Fruit fly (Drosophila melanogaster): Measurements from ENCODE around the gene CG43725.

The CG43725 gene

DNA sequence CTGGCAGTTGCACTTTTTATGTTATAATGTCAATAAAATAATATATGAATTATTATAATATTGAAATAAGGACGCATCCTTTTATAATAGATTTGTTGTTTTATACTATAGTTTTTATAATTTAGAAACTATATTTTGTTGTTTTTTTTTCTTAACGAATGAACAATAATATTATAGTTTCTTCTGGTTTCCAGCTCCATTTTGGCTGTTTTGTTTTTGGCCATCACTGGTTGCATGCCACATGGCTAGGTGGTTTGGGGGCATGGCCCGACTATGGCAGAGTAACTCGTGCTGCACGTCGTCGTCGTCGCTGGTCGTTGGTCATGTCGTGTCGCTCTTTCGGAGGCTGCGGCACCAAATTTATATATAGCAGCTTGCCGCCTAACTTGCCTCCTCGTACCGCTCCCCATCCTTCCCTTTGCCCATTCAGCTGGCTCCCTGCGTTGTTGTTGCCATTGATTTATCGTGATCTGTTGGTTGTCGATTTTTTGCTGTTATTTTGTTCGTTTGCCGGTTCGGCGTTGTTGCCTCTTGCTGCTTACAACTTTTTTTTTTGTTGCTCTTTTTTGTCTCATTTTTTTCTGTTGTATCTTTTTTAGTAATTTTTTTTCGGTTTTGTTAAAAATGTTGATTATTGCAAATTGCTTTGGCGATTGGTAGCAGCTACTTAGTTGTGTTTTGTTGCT is 42.9 kb upstream of the CG43725 start (continued):
- TF ChIP-seq CG6854 (GFP tag; optimal IDR thresholded peaks at IDR 0.05): no peak

DNA sequence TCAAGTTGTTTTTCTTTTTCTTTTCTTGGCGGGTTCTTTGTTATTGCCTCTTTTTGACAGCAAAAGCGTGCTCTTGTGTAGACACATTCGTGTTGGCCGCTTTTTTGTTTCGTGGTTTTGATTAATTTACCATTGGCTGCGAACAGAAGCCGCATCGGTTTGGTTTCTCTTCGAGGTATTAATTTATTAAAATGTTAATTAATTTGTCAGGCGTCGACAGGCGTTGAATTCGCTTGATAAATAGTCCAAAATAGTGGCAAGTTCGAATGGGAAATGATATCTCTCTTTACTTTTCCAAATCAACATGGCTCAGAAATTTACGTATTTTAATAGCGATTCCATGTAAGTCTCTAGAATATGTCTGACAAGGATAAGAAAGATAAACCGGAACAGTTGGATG is 40.8 kb upstream of the CG43725 start, which contains the start of gene CG18666:
CG18666 (plus strand) TSS at position 301 of the 400 bp plus-strand sequence.
- TF ChIP-seq Lpt (GFP tag; optimal IDR thresholded peaks at IDR 0.05): no peak
- no peak for TF ChIP-seq CG1621 (tag; optimal IDR thresholded peaks at IDR 0.05)
- no peak for TF ChIP-seq Sox15 (GFP tag; optimal IDR thresholded peaks at IDR 0.05)
- no peak for TF ChIP-seq CG8319 (GFP tag; optimal IDR thresholded peaks at IDR 0.05)
- no peak for TF ChIP-seq Ets21C (GFP tag; optimal IDR thresholded peaks at IDR 0.05)
- TF ChIP-seq Hr39 (GFP tag; optimal IDR thresholded peaks at IDR 0.05): no peak
- TF ChIP-seq CG4318 (GFP tag; optimal IDR thresholded peaks at IDR 0.05): no peak
- TF ChIP-seq salr (GFP tag; optimal IDR thresholded peaks at IDR 0.05): no peak
- TF ChIP-seq ss (GFP tag; optimal IDR thresholded peaks at IDR 0.05): no peak
- TF ChIP-seq dsx (GFP tag; optimal IDR thresholded peaks at IDR 0.05; ENCODE audit: poor library complexity, severe bottlenecking): no peak
- TF ChIP-seq Met (GFP tag; optimal IDR thresholded peaks at IDR 0.05): no peak
- TF ChIP-seq esn (GFP tag; optimal IDR thresholded peaks at IDR 0.05): no peak
- TF ChIP-seq CG16779 (tag; optimal IDR thresholded peaks at IDR 0.05): no peak
- no peak for TF ChIP-seq CG8119 (GFP tag; IDR thresholded peaks at IDR 0.05)
- TF ChIP-seq spab (GFP tag; optimal IDR thresholded peaks at IDR 0.05): no peak
- no peak for TF ChIP-seq Hr38 (GFP tag; optimal IDR thresholded peaks at IDR 0.05)
- no peak for TF ChIP-seq dac (GFP tag; optimal IDR thresholded peaks at IDR 0.05)
- no peak for TF ChIP-seq CG11294 (GFP tag; IDR thresholded peaks at IDR 0.05)

DNA sequence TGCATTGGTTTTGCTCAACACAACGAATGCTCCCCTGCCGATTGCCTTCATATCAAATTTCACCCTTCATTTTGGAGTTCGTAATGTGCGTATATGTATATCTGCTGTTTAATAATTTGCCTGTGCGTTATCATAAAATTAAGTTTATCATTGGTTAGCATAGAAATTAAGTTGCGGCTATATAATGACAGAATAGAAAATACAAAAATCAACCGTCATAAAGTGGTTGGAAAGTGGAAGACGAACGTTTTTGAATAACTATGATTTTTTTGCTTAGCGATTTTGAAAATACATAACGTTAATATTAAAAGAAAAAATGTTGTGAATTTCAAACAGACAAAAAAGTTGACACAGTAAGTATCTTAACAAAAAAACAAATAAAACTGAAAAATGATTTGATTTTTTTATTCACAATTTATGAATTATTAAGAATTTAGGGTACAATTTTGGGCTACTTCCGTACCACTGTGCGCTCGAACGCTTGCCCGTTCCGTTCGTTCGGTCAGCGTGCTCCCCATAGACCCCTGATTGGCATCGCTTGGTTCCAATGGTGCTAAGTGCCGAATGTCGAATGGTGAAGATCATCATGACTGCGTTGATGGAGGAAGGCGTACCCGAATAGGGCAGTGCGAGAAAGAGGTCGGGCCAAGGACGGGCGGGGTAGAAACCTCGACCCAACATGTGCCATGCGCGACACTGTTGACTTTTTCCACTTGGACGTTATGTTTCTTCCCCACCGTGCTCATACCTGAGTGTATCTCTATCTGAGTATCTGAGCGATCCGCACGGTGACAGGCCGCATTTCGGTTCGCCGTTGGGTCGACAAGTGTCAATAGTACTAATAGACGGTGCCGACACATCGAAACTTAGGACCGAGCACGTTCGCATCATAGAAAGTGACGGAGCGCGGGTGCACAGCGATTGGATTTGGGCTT is 37.5 kb upstream of the CG43725 start:
- TF ChIP-seq CG8119 (GFP tag; IDR thresholded peaks at IDR 0.05): no peak
- peak; percentile 29 for TF ChIP-seq svp (GFP tag)
- no peak for TF ChIP-seq CG7368 (GFP tag; optimal IDR thresholded peaks at IDR 0.05)
- no peak for TF ChIP-seq lz (GFP tag; optimal IDR thresholded peaks at IDR 0.05)
- peak; percentile 0 for TF ChIP-seq topi (GFP tag; optimal IDR thresholded peaks at IDR 0.05)
- peak; percentile 30 for TF ChIP-seq esn (GFP tag; optimal IDR thresholded peaks at IDR 0.05)
- no peak for TF ChIP-seq Hr38 (GFP tag; optimal IDR thresholded peaks at IDR 0.05)
- no peak for TF ChIP-seq fd59A (GFP tag; optimal IDR thresholded peaks at IDR 0.05)
- TF ChIP-seq acj6 (GFP tag; optimal IDR thresholded peaks at IDR 0.05): peak; percentile 10
- peak; percentile 15 for TF ChIP-seq CG8632 (GFP tag; optimal IDR thresholded peaks at IDR 0.05)
- no peak for TF ChIP-seq CG16779 (tag; optimal IDR thresholded peaks at IDR 0.05)
- TF ChIP-seq CG9139 (GFP tag; optimal IDR thresholded peaks at IDR 0.05): no peak
- TF ChIP-seq Ets21C (GFP tag; optimal IDR thresholded peaks at IDR 0.05): peak; percentile 4
- TF ChIP-seq salr (GFP tag; optimal IDR thresholded peaks at IDR 0.05): peak in 1 of 2 experiments; percentile 18
- TF ChIP-seq fd85E (GFP tag; optimal IDR thresholded peaks at IDR 0.05): no peak
- TF ChIP-seq CG31627 (GFP tag; optimal IDR thresholded peaks at IDR 0.05): peak; percentile 35
- TF ChIP-seq pdm3 (GFP tag; optimal IDR thresholded peaks at IDR 0.05): peak; percentile 12
- no peak for TF ChIP-seq CG6163 (GFP tag; IDR thresholded peaks at IDR 0.05)
- TF ChIP-seq eg (GFP tag; IDR thresholded peaks at IDR 0.05): no peak
- TF ChIP-seq Hr4 (GFP tag; optimal IDR thresholded peaks at IDR 0.05): peak; percentile 26
- TF ChIP-seq CG10631 (GFP tag; optimal IDR thresholded peaks at IDR 0.05): peak; percentile 17
- TF ChIP-seq CG32006 (GFP tag; optimal IDR thresholded peaks at IDR 0.05): peak; percentile 33
- TF ChIP-seq OdsH (GFP tag; optimal IDR thresholded peaks at IDR 0.05): peak; percentile 28
- no peak for TF ChIP-seq Smox (GFP tag; optimal IDR thresholded peaks at IDR 0.05)
- 0 out of 2 replicates have a peak, but pooled peaks have one; percentile 34 for TF ChIP-seq CG15336 (GFP tag; IDR thresholded peaks at IDR 0.05)
- no peak for TF ChIP-seq CG11762 (GFP tag; optimal IDR thresholded peaks at IDR 0.05; ENCODE audit: insufficient read depth)
- TF ChIP-seq Met (GFP tag; optimal IDR thresholded peaks at IDR 0.05): peak; percentile 28
- TF ChIP-seq Blimp-1 (GFP tag; optimal IDR thresholded peaks at IDR 0.05): no peak
- no peak for TF ChIP-seq CG1621 (tag; optimal IDR thresholded peaks at IDR 0.05)
- no peak for TF ChIP-seq CG10669 (GFP tag; optimal IDR thresholded peaks at IDR 0.05)
- TF ChIP-seq CG3032 (tag; optimal IDR thresholded peaks at IDR 0.05): no peak
- no peak for TF ChIP-seq CG6792 (GFP tag; optimal IDR thresholded peaks at IDR 0.05)
- TF ChIP-seq fkh (GFP tag; optimal IDR thresholded peaks at IDR 0.05): peak; percentile 85

All from whole organism, prepupa.